Fruit fly (Drosophila melanogaster) whole organism, pupa: ENCODE measurements around the gene Send1.

Source experiments
- CG10348 ChIP-seq: fragments of 200-800 bp; sonication (Bioruptor generic); IDR thresholded peaks from 2 replicates; pipeline ENCODE4 v1.3.6; 2022; ENCODE audit warnings: missing biosample characterization, missing genetic modification characterization
- CG12605 ChIP-seq: fragments of 200-800 bp; sonication (Bioruptor generic); IDR thresholded peaks from 2 replicates; pipeline ENCODE4 v1.3.6; 2022; ENCODE audit warnings: missing biosample characterization, missing genetic modification characterization
- CG13204 ChIP-seq: fragments of 200-800 bp; sonication (Bioruptor generic); optimal IDR thresholded peaks from 2 replicates; lab custom pipeline; 2018; ENCODE audit warnings: missing biosample characterization, mild to moderate bottlenecking, missing genetic modification characterization, moderate library complexity
- CG14655 ChIP-seq: fragments of 200-800 bp; sonication (Bioruptor generic); optimal IDR thresholded peaks from 3 replicates; lab custom pipeline; 2017; ENCODE audit warnings: mild to moderate bottlenecking, missing biosample characterization, missing genetic modification reagents, missing genetic modification characterization
- CG34367 ChIP-seq: fragments of 200-800 bp; sonication (Bioruptor generic); optimal IDR thresholded peaks from 2 replicates; lab custom pipeline; 2018; ENCODE audit warnings: missing biosample characterization, mild to moderate bottlenecking, missing genetic modification characterization
- CG8159 ChIP-seq: fragments of 200-800 bp; sonication (Bioruptor generic); optimal IDR thresholded peaks from 3 replicates; lab custom pipeline; 2018; ENCODE audit warnings: missing biosample characterization, mild to moderate bottlenecking, missing genetic modification characterization, moderate library complexity
- CG8301 ChIP-seq: fragments of 200-800 bp; sonication (Bioruptor generic); optimal IDR thresholded peaks from 2 replicates; lab custom pipeline; 2018; ENCODE audit warnings: missing biosample characterization, mild to moderate bottlenecking, missing genetic modification characterization
- CG9948 ChIP-seq: fragments of 200-800 bp; sonication (Bioruptor generic); optimal IDR thresholded peaks from 2 replicates; lab custom pipeline; 2018; ENCODE audit warnings: missing biosample characterization, mild to moderate bottlenecking, missing genetic modification characterization, moderate library complexity
- D1 ChIP-seq: fragments of 200-800 bp; sonication (Bioruptor generic); optimal IDR thresholded peaks from 2 replicates; lab custom pipeline; 2018; ENCODE audit warnings: missing biosample characterization, mild to moderate bottlenecking, missing genetic modification characterization, moderate library complexity
- Ets98B ChIP-seq: fragments of 200-800 bp; sonication (Bioruptor generic); IDR thresholded peaks from 2 replicates; pipeline ENCODE4 v1.3.6; 2022; ENCODE audit warnings: missing biosample characterization, missing genetic modification characterization
- Pif1A ChIP-seq: fragments of 200-800 bp; sonication (Bioruptor generic); optimal IDR thresholded peaks from 3 replicates; lab custom pipeline; 2016; ENCODE audit warnings: missing biosample characterization, missing genetic modification characterization
- Pif1B ChIP-seq: fragments of 200-800 bp; sonication (Bioruptor generic); optimal IDR thresholded peaks from 3 replicates; lab custom pipeline; 2016; ENCODE audit warnings: missing biosample characterization, missing genetic modification characterization
- fd96Ca ChIP-seq: fragments of 200-800 bp; sonication (Bioruptor generic); IDR thresholded peaks from 3 replicates; pipeline ENCODE4 v1.3.6; 2022; ENCODE audit warnings: missing biosample characterization, missing genetic modification characterization
- gl ChIP-seq: fragments of 200-800 bp; sonication (Bioruptor generic); optimal IDR thresholded peaks from 2 replicates; lab custom pipeline; 2018; ENCODE audit warnings: missing biosample characterization, mild to moderate bottlenecking, missing genetic modification characterization

Gene Send1

DNA sequence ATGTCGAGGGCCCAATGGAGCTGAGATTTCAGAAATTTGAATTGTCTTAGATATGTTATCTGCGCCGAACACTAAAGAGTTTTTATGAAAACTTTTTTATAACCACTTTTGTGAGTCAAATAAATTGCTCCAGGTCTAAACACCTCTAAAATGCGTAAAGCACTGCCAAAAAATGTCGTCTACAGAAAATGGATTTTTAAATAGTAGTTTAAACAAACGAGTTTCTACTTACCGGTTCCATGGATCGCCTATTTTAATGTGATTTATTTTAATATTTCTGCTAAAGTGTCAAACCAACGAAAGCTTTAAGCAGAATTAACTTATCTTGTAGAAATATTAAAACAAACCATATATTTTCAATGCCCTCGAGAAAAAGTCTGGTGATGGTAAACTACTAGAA, 48.8 kb downstream of the Send1 start, which contains the start of gene CG31668:
Gene CG31668 (minus strand): TSS at position 101 of the 400 bp plus-strand sequence.
- no peak for TF ChIP-seq CG8159 (tag; lab: Kevin White, UChicago)
- no peak for TF ChIP-seq CG12605
- TF ChIP-seq gl: no peak
- no peak for TF ChIP-seq CG14655 (GFP tag; lab: Kevin White, UChicago)
- TF ChIP-seq Pif1B: no peak
- TF ChIP-seq Ets98B (GFP tag; lab: Robert Waterston, UW): no peak
- TF ChIP-seq Pif1A (GFP tag; lab: Kevin White, UChicago): no peak
- TF ChIP-seq CG8301 (tag; lab: Kevin White, UChicago): no peak
- TF ChIP-seq CG10348 (GFP tag; lab: Robert Waterston, UW): no peak
- TF ChIP-seq CG34367 (tag; lab: Kevin White, UChicago): no peak
- no peak for TF ChIP-seq fd96Ca (GFP tag; lab: Robert Waterston, UW)
- TF ChIP-seq D1 (tag; lab: Kevin White, UChicago): no peak
- no peak for TF ChIP-seq CG13204 (GFP tag; lab: Kevin White, UChicago)
- TF ChIP-seq CG9948 (tag; lab: Kevin White, UChicago): no peak
